Worm (Caenorhabditis elegans) whole organism, L4 larva: ENCODE results near the gene T04A6.2.

Experiments
- R02D3.7 ChIP-seq: fragments of 150-350 bp; sonication (generic microtip); optimal IDR thresholded peaks from 3 replicates; lab custom pipeline; 2014; ENCODE audit warnings: missing biosample characterization, missing genetic modification characterization
- aly-2 ChIP-seq: sonication (generic microtip); optimal IDR thresholded peaks from 2 replicates; lab custom pipeline; 2018; ENCODE audit warnings: missing biosample characterization, missing genetic modification characterization
- ceh-44 ChIP-seq: fragments of 200-800 bp; sonication (Bioruptor generic); IDR thresholded peaks from 2 replicates; pipeline ENCODE4 v1.3.6; 2022; ENCODE audit warnings: missing genetic modification reagents, missing genetic modification characterization, missing compliant biosample characterization
- daf-16 ChIP-seq, 3 experiments: sonication (generic microtip); optimal IDR thresholded peaks; 2 replicates each; lab custom pipeline; 2016 to 2017; ENCODE audit warnings: missing genetic modification characterization in 3 of 3, missing genetic modification reagents in 3 of 3, mild to moderate bottlenecking in 2 of 3, missing compliant biosample characterization in 2 of 3, missing biosample characterization in 1 of 3, moderate library complexity in 1 of 3
- lin-13 ChIP-seq: fragments of 150-350 bp; optimal IDR thresholded peaks from 2 replicates; lab custom pipeline; 2014; ENCODE audit warnings: missing biosample characterization, missing genetic modification reagents, missing genetic modification characterization
- lin-39 ChIP-seq: fragments of 150-350 bp; optimal IDR thresholded peaks from 2 replicates; lab custom pipeline; 2014; ENCODE audit warnings: missing biosample characterization, missing genetic modification reagents, missing genetic modification characterization
- mxl-2 ChIP-seq: fragments of 200-800 bp; sonication (Bioruptor generic); conservative IDR thresholded peaks from 2 replicates; pipeline ENCODE4 v1.3.6; 2022; ENCODE audit warnings: missing genetic modification reagents, missing genetic modification characterization, missing compliant biosample characterization
- nhr-28 ChIP-seq: fragments of 150-350 bp; optimal IDR thresholded peaks from 2 replicates; lab custom pipeline; 2014; ENCODE audit warnings: missing biosample characterization, missing genetic modification characterization
- nhr-76 ChIP-seq: fragments of 150-350 bp; optimal IDR thresholded peaks from 2 replicates; lab custom pipeline; 2014; ENCODE audit warnings: missing biosample characterization, missing genetic modification characterization
- skn-1 ChIP-seq: fragments of 150-350 bp; optimal IDR thresholded peaks from 2 replicates; lab custom pipeline; 2014; ENCODE audit warnings: missing biosample characterization, missing genetic modification characterization
- snpc-4 ChIP-seq: fragments of 150-350 bp; optimal IDR thresholded peaks from 2 replicates; lab custom pipeline; 2014; ENCODE audit warnings: missing biosample characterization, missing genetic modification characterization

- TF ChIP-seq skn-1 (tag; lab: Kevin White, UChicago), result no peak
- no peak for TF ChIP-seq R02D3.7 (tag; lab: Kevin White, UChicago)
- TF ChIP-seq lin-13, result no peak
- no peak for TF ChIP-seq nhr-76 (tag; lab: Kevin White, UChicago)
- no peak for TF ChIP-seq snpc-4
- no peak for TF ChIP-seq ceh-44 (GFP tag; lab: Robert Waterston, UW)
- no peak for TF ChIP-seq lin-39 (tag; lab: Kevin White, UChicago)
- TF ChIP-seq nhr-28 (tag; lab: Kevin White, UChicago), result no peak
- no peak for TF ChIP-seq daf-16 (GFP tag; optimal IDR thresholded peaks at IDR 0.05; lab: Kevin White, UChicago)
- TF ChIP-seq daf-16 (tag; optimal IDR thresholded peaks at IDR 0.05; lab: Kevin White, UChicago), result no peak
- no peak for TF ChIP-seq mxl-2 (GFP tag; lab: Robert Waterston, UW)
- TF ChIP-seq aly-2 (tag; lab: Kevin White, UChicago), result no peak
Observed at ce11 chrIII:7616228-7616627, 1.6 kb downstream of the T04A6.2 start, which contains the start of gene T04A6.1.
